Worm (Caenorhabditis elegans) whole organism, midembryonic: ENCODE results near the gene ndx-9.

Experiments
- T22C8.4 ChIP-seq: fragments of 200-800 bp; sonication (Bioruptor generic); IDR thresholded peaks from 2 replicates; pipeline ENCODE4 v1.3.6; 2022; ENCODE audit warnings: missing genetic modification characterization, missing compliant biosample characterization
- cog-1 ChIP-seq: sonication (generic microtip); optimal IDR thresholded peaks from 2 replicates; lab custom pipeline; 2016; ENCODE audit warnings: missing genetic modification characterization, missing compliant biosample characterization
- flt-1 ChIP-seq: fragments of 200-800 bp; sonication (Bioruptor generic); IDR thresholded peaks from 2 replicates; pipeline ENCODE4 v1.3.6; 2022; ENCODE audit warnings: missing genetic modification characterization, missing compliant biosample characterization
- klf-2 ChIP-seq: fragments of 200-800 bp; sonication (Bioruptor generic); conservative IDR thresholded peaks from 2 replicates; pipeline ENCODE4 v1.3.6; 2022; ENCODE audit warnings: missing genetic modification reagents, missing genetic modification characterization, missing compliant biosample characterization
- med-1 ChIP-seq: sonication (generic microtip); optimal IDR thresholded peaks from 2 replicates; lab custom pipeline; 2017; ENCODE audit warnings: missing genetic modification characterization, mild to moderate bottlenecking, missing compliant biosample characterization, antibody characterized with exemption, missing genetic modification reagents; ENCODE audit not compliant: insufficient read depth
- ref-1 ChIP-seq: fragments of 200-800 bp; sonication (Bioruptor generic); conservative IDR thresholded peaks from 2 replicates; pipeline ENCODE4 v1.3.6; 2022; ENCODE audit warnings: missing genetic modification reagents, missing genetic modification characterization, missing compliant biosample characterization
- tab-1 ChIP-seq: fragments of 200-800 bp; sonication (Bioruptor generic); IDR thresholded peaks from 2 replicates; pipeline ENCODE4 v1.3.6; 2022; ENCODE audit warnings: missing genetic modification characterization, missing compliant biosample characterization
- ztf-23 ChIP-seq: fragments of 200-800 bp; sonication (Bioruptor generic); IDR thresholded peaks from 2 replicates; pipeline ENCODE4 v1.3.6; 2022; ENCODE audit warnings: missing genetic modification reagents, missing genetic modification characterization, missing compliant biosample characterization
- ztf-29 ChIP-seq: fragments of 200-800 bp; sonication (Bioruptor generic); IDR thresholded peaks from 2 replicates; pipeline ENCODE4 v1.3.6; 2022; ENCODE audit warnings: missing genetic modification reagents, missing genetic modification characterization, missing compliant biosample characterization

The ndx-9 gene

DNA sequence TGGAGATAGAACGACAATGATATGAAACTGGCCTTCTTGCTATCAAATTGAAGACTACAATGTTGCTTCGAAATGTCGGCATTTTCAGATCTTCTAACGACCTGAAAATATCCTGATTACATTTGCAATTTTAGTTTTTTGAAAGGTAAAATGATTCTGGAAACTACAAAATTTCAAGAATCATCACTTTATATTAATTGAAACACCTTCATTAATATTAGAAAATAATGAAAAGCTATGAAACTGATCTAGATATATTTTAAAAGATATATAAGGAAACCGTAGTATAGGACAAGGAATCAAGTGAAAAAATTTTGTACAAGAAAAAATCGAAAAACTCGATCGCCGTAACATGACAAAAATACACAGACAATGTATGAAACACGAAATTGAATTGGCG, at the start of gene ndx-9:
TSS of gene ndx-9 (minus strand) at position 101 of the 400 bp plus-strand sequence.
- TF ChIP-seq klf-2 (GFP tag; lab: Robert Waterston, UW) (no peak), ztf-23 (GFP tag; lab: Robert Waterston, UW) (no peak), T22C8.4 (GFP tag; lab: Robert Waterston, UW) (no peak), ref-1 (GFP tag; lab: Robert Waterston, UW) (no peak), cog-1 (tag; lab: Kevin White, UChicago) (no peak)

DNA sequence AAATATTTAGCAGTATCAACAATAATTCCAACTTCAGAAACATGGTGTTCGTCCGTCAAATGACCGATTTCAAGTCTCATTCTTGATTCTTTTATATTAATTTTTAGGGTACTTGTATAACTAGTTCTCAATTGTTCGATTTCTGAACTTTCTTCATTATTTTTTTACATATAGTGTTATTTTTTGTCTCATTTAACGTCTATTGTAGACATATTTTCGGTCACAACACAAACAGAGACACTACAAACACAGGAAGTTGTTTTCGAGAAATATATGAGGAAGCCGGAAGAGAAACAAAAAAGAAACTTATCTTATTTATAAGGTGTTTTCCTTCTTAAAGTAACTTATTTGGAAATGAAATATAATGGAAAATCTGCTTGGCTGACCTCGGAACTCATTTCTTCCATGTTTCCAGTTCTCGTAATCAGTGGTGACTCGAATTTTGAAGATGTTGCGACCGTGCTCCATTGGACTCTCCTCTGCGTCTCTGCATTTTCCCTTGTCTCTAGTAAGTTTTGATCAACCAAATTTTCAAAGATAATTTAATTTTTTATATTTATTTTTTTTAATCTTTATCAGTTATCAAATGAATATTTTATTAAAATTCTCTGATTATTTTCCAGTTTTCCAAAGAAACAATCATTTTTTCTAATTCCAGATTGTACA, 42.0 kb upstream of the ndx-9 start, which contains the start of the genes F36H1.12 and lin-3:
TSS of gene F36H1.12 (minus strand) at position 51 of the 666 bp plus-strand sequence.
TSS of gene lin-3 (plus strand) at position 657 of the 666 bp plus-strand sequence.
- TF ChIP-seq T22C8.4 (GFP tag; lab: Robert Waterston, UW) (no peak), med-1 (GFP tag; lab: Kevin White, UChicago) (no peak), cog-1 (tag; lab: Kevin White, UChicago) (no peak), tab-1 (GFP tag; lab: Robert Waterston, UW) (no peak), klf-2 (GFP tag; lab: Robert Waterston, UW) (no peak), ztf-23 (GFP tag; lab: Robert Waterston, UW) (no peak), flt-1 (GFP tag; lab: Robert Waterston, UW) (no peak), ref-1 (GFP tag; lab: Robert Waterston, UW) (no peak), ztf-29 (GFP tag; lab: Robert Waterston, UW) (no peak)

DNA sequence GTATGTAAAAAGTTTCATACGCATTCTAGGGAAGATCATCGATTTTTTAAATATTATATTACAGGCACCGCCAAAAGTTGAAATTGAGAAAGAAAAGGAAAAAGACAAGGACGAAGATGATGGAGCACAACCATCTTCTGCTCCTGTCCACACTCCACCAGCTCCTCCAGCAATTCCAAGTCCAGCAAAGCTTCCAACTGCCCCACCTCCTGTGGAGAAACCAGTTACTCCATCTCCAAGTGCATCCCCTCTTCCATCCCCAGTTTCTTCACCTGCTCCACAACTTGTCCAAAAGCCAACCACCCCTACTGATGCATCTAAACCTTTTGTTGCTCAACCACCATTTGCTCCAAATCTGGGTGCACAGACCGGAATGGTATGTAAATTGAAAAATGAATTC, 40.1 kb upstream of the ndx-9 start:
- TF ChIP-seq cog-1 (tag; lab: Kevin White, UChicago), result no peak
- TF ChIP-seq flt-1 (GFP tag; lab: Robert Waterston, UW), result no peak
- TF ChIP-seq ztf-23 (GFP tag; lab: Robert Waterston, UW), result no peak
- TF ChIP-seq ref-1 (GFP tag; lab: Robert Waterston, UW), result no peak
- TF ChIP-seq T22C8.4 (GFP tag; lab: Robert Waterston, UW), result no peak
- TF ChIP-seq klf-2 (GFP tag; lab: Robert Waterston, UW), result no peak

DNA sequence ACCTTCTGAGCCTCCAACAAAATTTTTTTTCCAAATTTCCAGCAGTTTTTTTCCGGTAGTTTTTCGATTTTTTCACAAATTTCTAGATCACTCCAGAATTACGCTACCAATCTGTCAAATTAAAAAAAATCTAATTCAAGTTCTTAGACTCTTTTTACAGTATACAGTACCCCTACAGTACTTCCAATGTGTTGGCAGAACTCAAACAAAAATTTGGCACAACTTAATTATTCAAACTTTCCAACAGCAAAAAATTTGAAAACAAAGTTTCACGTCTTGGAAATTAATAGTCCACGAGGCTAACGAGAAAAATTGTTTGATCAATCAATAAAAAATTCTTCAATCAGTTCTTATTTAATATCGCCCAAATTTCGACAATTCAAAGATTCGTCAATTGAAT, 38.0 kb upstream of the ndx-9 start, which contains the start of gene F36H1.3:
TSS of gene F36H1.3 (plus strand) at position 323 of the 400 bp plus-strand sequence.
- TF ChIP-seq klf-2 (GFP tag; lab: Robert Waterston, UW) (no peak), T22C8.4 (GFP tag; lab: Robert Waterston, UW) (no peak), ref-1 (GFP tag; lab: Robert Waterston, UW) (no peak), ztf-23 (GFP tag; lab: Robert Waterston, UW) (no peak)

ce11 chrIV:11048871-11049270, 37.1 kb upstream of the ndx-9 start, which contains the start of gene F36H1.11:
F36H1.11 (plus strand) TSS chrIV:11049171.
- no peak for TF ChIP-seq klf-2 (GFP tag; lab: Robert Waterston, UW)
- TF ChIP-seq flt-1 (GFP tag; lab: Robert Waterston, UW), result no peak
- TF ChIP-seq tab-1 (GFP tag; lab: Robert Waterston, UW), result no peak
- no peak for TF ChIP-seq cog-1 (tag; lab: Kevin White, UChicago)
- no peak for TF ChIP-seq ref-1 (GFP tag; lab: Robert Waterston, UW)
- TF ChIP-seq ztf-23 (GFP tag; lab: Robert Waterston, UW), result no peak
- TF ChIP-seq med-1 (GFP tag; lab: Kevin White, UChicago), result no peak
- no peak for TF ChIP-seq T22C8.4 (GFP tag; lab: Robert Waterston, UW)
- TF ChIP-seq ztf-29 (GFP tag; lab: Robert Waterston, UW), result no peak

- TF ChIP-seq ref-1 (GFP tag; lab: Robert Waterston, UW), result no peak
- no peak for TF ChIP-seq T22C8.4 (GFP tag; lab: Robert Waterston, UW)
- no peak for TF ChIP-seq ztf-29 (GFP tag; lab: Robert Waterston, UW)
- TF ChIP-seq ztf-23 (GFP tag; lab: Robert Waterston, UW), result no peak
- no peak for TF ChIP-seq klf-2 (GFP tag; lab: Robert Waterston, UW)
- no peak for TF ChIP-seq flt-1 (GFP tag; lab: Robert Waterston, UW)
- no peak for TF ChIP-seq med-1 (GFP tag; lab: Kevin White, UChicago)
- no peak for TF ChIP-seq tab-1 (GFP tag; lab: Robert Waterston, UW)
- TF ChIP-seq cog-1 (tag; lab: Kevin White, UChicago), result no peak
Observed at ce11 chrIV:11044377-11044776, 32.6 kb upstream of the ndx-9 start.

ce11 chrIV:11038665-11039064, 26.8 kb upstream of the ndx-9 start:
- TF ChIP-seq cog-1 (tag; lab: Kevin White, UChicago), result no peak
- TF ChIP-seq ztf-23 (GFP tag; lab: Robert Waterston, UW), result no peak
- no peak for TF ChIP-seq flt-1 (GFP tag; lab: Robert Waterston, UW)
- no peak for TF ChIP-seq T22C8.4 (GFP tag; lab: Robert Waterston, UW)
- TF ChIP-seq tab-1 (GFP tag; lab: Robert Waterston, UW), result no peak
- no peak for TF ChIP-seq klf-2 (GFP tag; lab: Robert Waterston, UW)
- TF ChIP-seq ztf-29 (GFP tag; lab: Robert Waterston, UW), result no peak
- no peak for TF ChIP-seq med-1 (GFP tag; lab: Kevin White, UChicago)
- TF ChIP-seq ref-1 (GFP tag; lab: Robert Waterston, UW), result no peak

DNA sequence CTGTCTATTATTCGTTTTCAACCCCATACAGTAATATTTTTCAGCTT, 26.6 kb upstream of the ndx-9 start, which contains the start of gene kdin-1:
TSS of gene kdin-1 (plus strand) at position 38 of the 47 bp plus-strand sequence.
- TF ChIP-seq ztf-29 (GFP tag; lab: Robert Waterston, UW) (no peak), klf-2 (GFP tag; lab: Robert Waterston, UW) (no peak)

ce11 chrIV:11038218-11038617, 26.4 kb upstream of the ndx-9 start:
- TF ChIP-seq cog-1 (tag; lab: Kevin White, UChicago), result no peak
- TF ChIP-seq T22C8.4 (GFP tag; lab: Robert Waterston, UW), result no peak
- no peak for TF ChIP-seq med-1 (GFP tag; lab: Kevin White, UChicago)
- TF ChIP-seq ref-1 (GFP tag; lab: Robert Waterston, UW), result no peak
- no peak for TF ChIP-seq klf-2 (GFP tag; lab: Robert Waterston, UW)
- TF ChIP-seq flt-1 (GFP tag; lab: Robert Waterston, UW), result no peak
- TF ChIP-seq ztf-29 (GFP tag; lab: Robert Waterston, UW), result no peak
- TF ChIP-seq tab-1 (GFP tag; lab: Robert Waterston, UW), result no peak
- TF ChIP-seq ztf-23 (GFP tag; lab: Robert Waterston, UW), result no peak
